Worm (Caenorhabditis elegans) whole organism, late embryonic: Measurements from ENCODE around the gene F35H10.2.

Experiments used
- elt-2 ChIP-seq: sonication (generic microtip); optimal IDR thresholded peaks from 2 replicates; lab custom pipeline; 2016; ENCODE audit warnings: missing genetic modification reagents, missing genetic modification characterization, missing compliant biosample characterization
- elt-4 ChIP-seq: sonication (generic microtip); optimal IDR thresholded peaks from 2 replicates; lab custom pipeline; 2016; ENCODE audit warnings: missing genetic modification characterization, missing compliant biosample characterization
- ets-4 ChIP-seq: sonication (generic microtip); optimal IDR thresholded peaks from 2 replicates; lab custom pipeline; 2016; ENCODE audit warnings: missing genetic modification characterization, missing compliant biosample characterization
- fkh-10 ChIP-seq: fragments of 150-350 bp; optimal IDR thresholded peaks from 2 replicates; lab custom pipeline; 2014; ENCODE audit warnings: missing biosample characterization, missing genetic modification reagents, missing genetic modification characterization
- madf-2 ChIP-seq: sonication (generic microtip); optimal IDR thresholded peaks from 2 replicates; lab custom pipeline; 2017; ENCODE audit warnings: missing genetic modification characterization, missing compliant biosample characterization
- nhr-11 ChIP-seq: fragments of 150-350 bp; optimal IDR thresholded peaks from 2 replicates; lab custom pipeline; 2014; ENCODE audit warnings: missing biosample characterization, missing genetic modification characterization
- npax-4 ChIP-seq: sonication (generic microtip); optimal IDR thresholded peaks from 2 replicates; lab custom pipeline; 2016; ENCODE audit warnings: missing genetic modification characterization, missing compliant biosample characterization
- pag-3 ChIP-seq: sonication (generic microtip); optimal IDR thresholded peaks from 2 replicates; lab custom pipeline; 2016; ENCODE audit warnings: missing compliant biosample characterization, missing genetic modification characterization, borderline replicate concordance
- pqm-1 ChIP-seq: sonication (generic microtip); optimal IDR thresholded peaks from 2 replicates; lab custom pipeline; 2016; ENCODE audit warnings: missing genetic modification characterization, missing compliant biosample characterization
- ref-2 ChIP-seq: sonication (generic microtip); optimal IDR thresholded peaks from 2 replicates; lab custom pipeline; 2016; ENCODE audit warnings: missing genetic modification characterization, missing compliant biosample characterization
- sox-2 ChIP-seq: fragments of 200-800 bp; sonication (Bioruptor generic); IDR thresholded peaks from 2 replicates; pipeline ENCODE4 v1.3.6; 2022; ENCODE audit warnings: missing genetic modification reagents, missing genetic modification characterization, missing compliant biosample characterization
- unc-55 ChIP-seq: sonication (generic microtip); optimal IDR thresholded peaks from 2 replicates; lab custom pipeline; 2017; ENCODE audit warnings: missing biosample characterization, missing genetic modification reagents, missing genetic modification characterization
- unc-86 ChIP-seq: sonication (generic microtip); optimal IDR thresholded peaks from 2 replicates; lab custom pipeline; 2016; ENCODE audit warnings: missing genetic modification characterization, missing compliant biosample characterization
- ztf-16 ChIP-seq: sonication (generic microtip); optimal IDR thresholded peaks from 2 replicates; lab custom pipeline; 2017; ENCODE audit warnings: missing genetic modification characterization, missing compliant biosample characterization

ce11 chrIV:8312846-8313245 lies 16.2 kb upstream of the F35H10.2 start, which contains the start of gene F35H10.10:
- TF ChIP-seq elt-2 (tag; lab: Kevin White, UChicago) (no peak), npax-4 (tag; lab: Kevin White, UChicago) (no peak), elt-4 (no peak), unc-86 (tag; lab: Kevin White, UChicago) (no peak), unc-55 (GFP tag; lab: Kevin White, UChicago) (no peak), madf-2 (tag; lab: Kevin White, UChicago) (no peak), ztf-16 (tag; lab: Kevin White, UChicago) (no peak), ref-2 (tag; lab: Kevin White, UChicago) (no peak), sox-2 (GFP tag; lab: Robert Waterston, UW) (no peak), fkh-10 (GFP tag; lab: Kevin White, UChicago) (no peak), ets-4 (tag; lab: Kevin White, UChicago) (no peak), pqm-1 (tag; lab: Kevin White, UChicago) (no peak), nhr-11 (tag; lab: Kevin White, UChicago) (no peak), pag-3 (no peak)
